Worm (Caenorhabditis elegans) whole organism, L4 larva: Measurements from ENCODE around the gene F52H2.3.

ENCODE experiments used
- D1046.2 ChIP-seq: fragments of 200-800 bp; sonication (Bioruptor generic); IDR thresholded peaks from 2 replicates; pipeline ENCODE4 v1.3.6; 2022; ENCODE audit warnings: missing genetic modification characterization, missing compliant biosample characterization
- F10B5.3 ChIP-seq: sonication (generic microtip); optimal IDR thresholded peaks from 2 replicates; lab custom pipeline; 2016; ENCODE audit warnings: mild to moderate bottlenecking, missing genetic modification characterization, missing compliant biosample characterization
- F37D6.2 ChIP-seq: sonication (generic microtip); optimal IDR thresholded peaks from 2 replicates; lab custom pipeline; 2016; ENCODE audit warnings: mild to moderate bottlenecking, missing genetic modification characterization, missing compliant biosample characterization
- F49E8.2 ChIP-seq: sonication (generic microtip); optimal IDR thresholded peaks from 2 replicates; lab custom pipeline; 2016; ENCODE audit warnings: missing compliant biosample characterization, mild to moderate bottlenecking, missing genetic modification characterization, borderline replicate concordance
- R02D3.7 ChIP-seq: fragments of 150-350 bp; sonication (generic microtip); optimal IDR thresholded peaks from 3 replicates; lab custom pipeline; 2014; ENCODE audit warnings: missing biosample characterization, missing genetic modification characterization
- Y105C5A.15 ChIP-seq: fragments of 200-800 bp; sonication (Bioruptor generic); IDR thresholded peaks from 2 replicates; pipeline ENCODE4 v1.3.6; 2022; ENCODE audit warnings: missing genetic modification characterization, missing compliant biosample characterization
- Y48G9A.11 ChIP-seq: fragments of 200-800 bp; sonication (Bioruptor generic); IDR thresholded peaks from 2 replicates; pipeline ENCODE4 v1.3.6; 2022; ENCODE audit warnings: missing genetic modification reagents, missing genetic modification characterization, missing compliant biosample characterization
- ama-1 ChIP-seq: fragments of 150-350 bp; optimal IDR thresholded peaks from 2 replicates; lab custom pipeline; 2014; ENCODE audit warnings: inconsistent platforms, mixed read lengths
- arid-1 ChIP-seq: fragments of 200-800 bp; sonication (Bioruptor generic); conservative IDR thresholded peaks from 2 replicates; pipeline ENCODE4 v1.3.6; 2022; ENCODE audit warnings: missing genetic modification reagents, missing genetic modification characterization, missing compliant biosample characterization
- attf-4 ChIP-seq: sonication (generic microtip); optimal IDR thresholded peaks from 3 replicates; lab custom pipeline; 2017; ENCODE audit warnings: missing biosample characterization, missing genetic modification characterization
- ceh-62 ChIP-seq: sonication (generic microtip); optimal IDR thresholded peaks from 2 replicates; lab custom pipeline; 2017; ENCODE audit warnings: missing biosample characterization, missing genetic modification characterization
- cey-2 ChIP-seq: sonication (generic microtip); optimal IDR thresholded peaks from 3 replicates; lab custom pipeline; 2017; ENCODE audit warnings: missing genetic modification characterization, mild to moderate bottlenecking, missing compliant biosample characterization, antibody characterized with exemption, borderline replicate concordance; ENCODE audit not compliant: insufficient read depth
- ctbp-1 ChIP-seq: fragments of 200-800 bp; sonication (Bioruptor generic); IDR thresholded peaks from 2 replicates; pipeline ENCODE4 v1.3.6; 2022; ENCODE audit warnings: missing genetic modification reagents, missing genetic modification characterization, missing compliant biosample characterization
- daf-12 ChIP-seq: fragments of 150-350 bp; optimal IDR thresholded peaks from 2 replicates; lab custom pipeline; 2014; ENCODE audit warnings: missing biosample characterization, missing genetic modification reagents, missing genetic modification characterization
- dpl-1 ChIP-seq: fragments of 150-350 bp; optimal IDR thresholded peaks from 2 replicates; lab custom pipeline; 2014; ENCODE audit warnings: missing biosample characterization, missing genetic modification reagents, missing genetic modification characterization
- duxl-1 ChIP-seq: sonication (generic microtip); optimal IDR thresholded peaks from 2 replicates; lab custom pipeline; 2016; ENCODE audit warnings: mild to moderate bottlenecking, missing genetic modification characterization, moderate library complexity, missing compliant biosample characterization; ENCODE audit not compliant: poor library complexity
- egl-27 ChIP-seq: sonication (generic microtip); optimal IDR thresholded peaks from 3 replicates; lab custom pipeline; 2017; ENCODE audit warnings: missing biosample characterization, missing genetic modification reagents, missing genetic modification characterization
- fkh-10 ChIP-seq: fragments of 150-350 bp; optimal IDR thresholded peaks from 2 replicates; lab custom pipeline; 2014; ENCODE audit warnings: missing biosample characterization, missing genetic modification reagents, missing genetic modification characterization
- fos-1 ChIP-seq: fragments of 150-350 bp; optimal IDR thresholded peaks from 2 replicates; lab custom pipeline; 2014; ENCODE audit warnings: missing biosample characterization, missing genetic modification characterization
- hif-1 ChIP-seq, 2 experiments: sonication (generic microtip); optimal IDR thresholded peaks; 2 replicates each; lab custom pipeline; 2016 to 2017; ENCODE audit warnings: missing compliant biosample characterization in 2 of 2, missing genetic modification characterization in 2 of 2, missing genetic modification reagents in 2 of 2, missing genotype in 2 of 2, mild to moderate bottlenecking in 1 of 2
- hlh-30 ChIP-seq: sonication (generic microtip); optimal IDR thresholded peaks from 2 replicates; lab custom pipeline; 2017; ENCODE audit warnings: antibody characterized with exemption, mild to moderate bottlenecking, missing genetic modification characterization, missing compliant biosample characterization; ENCODE audit not compliant: insufficient read depth
- lin-1 ChIP-seq: fragments of 200-800 bp; sonication (Bioruptor generic); IDR thresholded peaks from 2 replicates; pipeline ENCODE4 v1.3.6; 2022; ENCODE audit warnings: missing genetic modification reagents, missing genetic modification characterization, missing compliant biosample characterization
- lin-13 ChIP-seq: fragments of 150-350 bp; optimal IDR thresholded peaks from 2 replicates; lab custom pipeline; 2014; ENCODE audit warnings: missing biosample characterization, missing genetic modification reagents, missing genetic modification characterization
- lin-15B ChIP-seq: fragments of 150-350 bp; sonication (generic microtip); optimal IDR thresholded peaks from 3 replicates; lab custom pipeline; 2014; ENCODE audit warnings: missing biosample characterization, missing genetic modification characterization
- lin-38 ChIP-seq: fragments of 200-800 bp; sonication (Bioruptor generic); IDR thresholded peaks from 2 replicates; pipeline ENCODE4 v1.3.6; 2022; ENCODE audit warnings: missing genetic modification reagents, missing genetic modification characterization, missing compliant biosample characterization
- lsy-2 ChIP-seq, 2 experiments: fragments of 150-350 bp in 1 of 2; sonication (generic microtip) in 1 of 2; optimal IDR thresholded peaks; 2 replicates each; lab custom pipeline; 2014 to 2017; ENCODE audit warnings: missing biosample characterization in 2 of 2, missing genetic modification characterization in 2 of 2
- mdl-1 ChIP-seq, 2 experiments: fragments of 150-350 bp in 1 of 2; sonication (generic microtip) in 1 of 2; optimal IDR thresholded peaks; 2 replicates each; lab custom pipeline; 2014 to 2017; ENCODE audit warnings: missing biosample characterization in 2 of 2, missing genetic modification characterization in 2 of 2
- mxl-2 ChIP-seq: fragments of 200-800 bp; sonication (Bioruptor generic); conservative IDR thresholded peaks from 2 replicates; pipeline ENCODE4 v1.3.6; 2022; ENCODE audit warnings: missing genetic modification reagents, missing genetic modification characterization, missing compliant biosample characterization
- nhr-10 ChIP-seq: fragments of 150-350 bp; optimal IDR thresholded peaks from 2 replicates; lab custom pipeline; 2014; ENCODE audit warnings: missing biosample characterization, missing genetic modification characterization
- nhr-111 ChIP-seq: fragments of 200-800 bp; sonication (Bioruptor generic); optimal IDR thresholded peaks from 2 replicates; lab custom pipeline; 2018; ENCODE audit warnings: mild to moderate bottlenecking, missing genetic modification characterization, missing compliant biosample characterization
- nhr-237 ChIP-seq: sonication (generic microtip); optimal IDR thresholded peaks from 2 replicates; lab custom pipeline; 2017; ENCODE audit warnings: missing biosample characterization, missing genetic modification characterization
- nhr-25 ChIP-seq: sonication (generic microtip); optimal IDR thresholded peaks from 2 replicates; lab custom pipeline; 2017; ENCODE audit warnings: missing genetic modification characterization, mild to moderate bottlenecking, missing compliant biosample characterization, antibody characterized with exemption, moderate library complexity, borderline replicate concordance; ENCODE audit not compliant: insufficient read depth
- nhr-42 ChIP-seq: fragments of 200-800 bp; sonication (Bioruptor generic); IDR thresholded peaks from 2 replicates; pipeline ENCODE4 v1.3.6; 2022; ENCODE audit warnings: missing genetic modification characterization, missing compliant biosample characterization
- nhr-48 ChIP-seq: sonication (generic microtip); optimal IDR thresholded peaks from 2 replicates; lab custom pipeline; 2016; ENCODE audit warnings: mild to moderate bottlenecking, missing genetic modification characterization, missing compliant biosample characterization
- nhr-6 ChIP-seq: fragments of 150-350 bp; optimal IDR thresholded peaks from 2 replicates; lab custom pipeline; 2014; ENCODE audit warnings: missing biosample characterization, missing genetic modification characterization
- nhr-76 ChIP-seq: fragments of 150-350 bp; optimal IDR thresholded peaks from 2 replicates; lab custom pipeline; 2014; ENCODE audit warnings: missing biosample characterization, missing genetic modification characterization
- pha-4 ChIP-seq, 2 experiments: fragments of 150-350 bp in 1 of 2; fragments of 200-800 bp in 1 of 2; sonication (Bioruptor generic) in 1 of 2; IDR thresholded peaks in 1 of 2; optimal IDR thresholded peaks in 1 of 2; 2 replicates each; pipeline versions ENCODE4 v1.3.6 to Lab custom; 2014 to 2022; ENCODE audit warnings: missing genetic modification characterization in 2 of 2, missing genetic modification reagents in 2 of 2, missing biosample characterization in 1 of 2, missing compliant biosample characterization in 1 of 2
- pqm-1 ChIP-seq: sonication (generic microtip); optimal IDR thresholded peaks from 2 replicates; lab custom pipeline; 2017; ENCODE audit warnings: missing biosample characterization, missing genetic modification characterization
- saeg-2 ChIP-seq: fragments of 200-800 bp; sonication (Bioruptor generic); IDR thresholded peaks from 2 replicates; pipeline ENCODE4 v1.3.6; 2022; ENCODE audit warnings: missing genetic modification reagents, missing genetic modification characterization, missing compliant biosample characterization
- sdz-12 ChIP-seq: fragments of 200-800 bp; sonication (Bioruptor generic); optimal IDR thresholded peaks from 2 replicates; lab custom pipeline; 2018; ENCODE audit warnings: mild to moderate bottlenecking, missing genetic modification characterization, missing compliant biosample characterization
- set-16 ChIP-seq: fragments of 200-800 bp; sonication (Bioruptor generic); IDR thresholded peaks from 2 replicates; pipeline ENCODE4 v1.3.6; 2022; ENCODE audit warnings: missing genetic modification reagents, missing genetic modification characterization, missing compliant biosample characterization
- snpc-4 ChIP-seq: fragments of 150-350 bp; optimal IDR thresholded peaks from 2 replicates; lab custom pipeline; 2014; ENCODE audit warnings: missing biosample characterization, missing genetic modification characterization
- spr-1 ChIP-seq: sonication (generic microtip); optimal IDR thresholded peaks from 2 replicates; lab custom pipeline; 2016; ENCODE audit warnings: mild to moderate bottlenecking, missing genetic modification characterization, missing compliant biosample characterization
- tag-97 ChIP-seq: fragments of 200-800 bp; sonication (Bioruptor generic); IDR thresholded peaks from 2 replicates; pipeline ENCODE4 v1.3.6; 2022; ENCODE audit warnings: missing genetic modification characterization, missing compliant biosample characterization
- unc-39 ChIP-seq: sonication (generic microtip); optimal IDR thresholded peaks from 2 replicates; lab custom pipeline; 2017; ENCODE audit warnings: missing biosample characterization, missing genetic modification characterization
- vab-7 ChIP-seq: fragments of 200-800 bp; sonication (Bioruptor generic); IDR thresholded peaks from 2 replicates; pipeline ENCODE4 v1.3.6; 2022; ENCODE audit warnings: missing genetic modification reagents, missing genetic modification characterization, missing compliant biosample characterization
- zag-1 ChIP-seq: fragments of 150-350 bp; optimal IDR thresholded peaks from 2 replicates; lab custom pipeline; 2014; ENCODE audit warnings: missing biosample characterization, missing genetic modification characterization
- zfp-3 ChIP-seq: fragments of 200-800 bp; sonication (Bioruptor generic); conservative IDR thresholded peaks from 2 replicates; pipeline ENCODE4 v1.3.6; 2022; ENCODE audit warnings: missing genetic modification reagents, missing genetic modification characterization, missing compliant biosample characterization
- zip-2 ChIP-seq: fragments of 150-350 bp; optimal IDR thresholded peaks from 2 replicates; lab custom pipeline; 2014; ENCODE audit warnings: missing biosample characterization, missing genetic modification characterization
- ztf-11 ChIP-seq: fragments of 150-350 bp; optimal IDR thresholded peaks from 2 replicates; lab custom pipeline; 2014; ENCODE audit warnings: missing biosample characterization, missing genetic modification characterization
- ztf-7 ChIP-seq: fragments of 150-350 bp; optimal IDR thresholded peaks from 2 replicates; lab custom pipeline; 2014; ENCODE audit warnings: missing biosample characterization, missing genetic modification characterization

F52H2.3 gene

DNA sequence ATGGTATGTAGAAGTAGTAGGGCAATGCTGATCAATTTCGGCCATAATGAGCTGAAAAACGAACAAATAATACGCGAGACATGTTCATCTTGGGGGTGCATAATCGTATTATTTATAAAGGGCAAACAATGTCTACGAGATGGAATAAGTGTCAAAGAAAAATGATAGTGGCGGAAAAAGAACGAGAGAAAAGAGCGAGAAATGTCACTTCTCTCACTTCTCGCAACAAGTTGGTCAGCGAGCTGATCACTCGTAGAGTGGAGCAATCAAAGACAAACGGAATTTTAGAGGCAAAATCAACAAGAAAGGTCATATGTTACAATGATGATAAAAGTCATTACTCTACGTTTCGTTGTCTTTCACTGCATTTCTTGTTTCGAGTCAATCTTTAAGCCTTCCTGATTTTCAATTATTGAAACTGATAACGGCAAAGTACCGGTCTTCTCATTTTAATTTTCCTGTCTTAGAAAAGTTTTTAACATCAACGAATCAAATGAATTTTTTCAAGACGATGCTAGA is at the start of gene F52H2.3 (continued):
- no peak for TF ChIP-seq vab-7 (GFP tag; lab: Robert Waterston, UW)
- TF ChIP-seq nhr-237 (tag; lab: Kevin White, UChicago), result no peak
- TF ChIP-seq zag-1 (tag; lab: Kevin White, UChicago), result no peak
- TF ChIP-seq hif-1 (tag; optimal IDR thresholded peaks at IDR 0.05; lab: Kevin White, UChicago), result no peak
- TF ChIP-seq dpl-1 (GFP tag; lab: Kevin White, UChicago), result no peak
- no peak for TF ChIP-seq ztf-7 (tag; lab: Kevin White, UChicago)
- TF ChIP-seq nhr-6 (tag; lab: Kevin White, UChicago), result no peak
- no peak for TF ChIP-seq nhr-111 (GFP tag; lab: Kevin White, UChicago)
- TF ChIP-seq lin-1 (GFP tag; lab: Robert Waterston, UW), result no peak
- TF ChIP-seq mdl-1 (tag; optimal IDR thresholded peaks at IDR 0.05; lab: Kevin White, UChicago), result peak in 1 of 2 experiments; percentile 5
- no peak for TF ChIP-seq lin-38 (GFP tag; lab: Robert Waterston, UW)
- no peak for TF ChIP-seq zip-2 (tag; lab: Kevin White, UChicago)
- no peak for TF ChIP-seq egl-27
- no peak for TF ChIP-seq R02D3.7 (tag; lab: Kevin White, UChicago)
- TF ChIP-seq mxl-2 (GFP tag; lab: Robert Waterston, UW), result no peak
- peak; percentile 5 for TF ChIP-seq nhr-10 (tag; lab: Kevin White, UChicago)
- TF ChIP-seq saeg-2, result no peak
- no peak for TF ChIP-seq zfp-3 (GFP tag; lab: Robert Waterston, UW)
- TF ChIP-seq fos-1, result no peak
- TF ChIP-seq pqm-1, result peak; percentile 3
- TF ChIP-seq ama-1 (lab: Kevin White, UChicago), result no peak
- no peak for TF ChIP-seq D1046.2
- TF ChIP-seq hlh-30 (tag; lab: Kevin White, UChicago), result peak; percentile 42
- TF ChIP-seq ceh-62 (tag; lab: Kevin White, UChicago), result no peak
- TF ChIP-seq snpc-4, result no peak
- TF ChIP-seq ctbp-1 (GFP tag; lab: Robert Waterston, UW), result no peak
- TF ChIP-seq cey-2, result no peak
- no peak for TF ChIP-seq duxl-1 (tag; lab: Kevin White, UChicago)
- TF ChIP-seq lsy-2 (tag; optimal IDR thresholded peaks at IDR 0.05; lab: Kevin White, UChicago), result no peak
- TF ChIP-seq nhr-25 (tag; lab: Kevin White, UChicago), result no peak
- no peak for TF ChIP-seq lin-13 (GFP tag; lab: Kevin White, UChicago)
- TF ChIP-seq F10B5.3 (tag; lab: Kevin White, UChicago), result no peak
- no peak for TF ChIP-seq Y48G9A.11 (GFP tag; lab: Robert Waterston, UW)
- no peak for TF ChIP-seq F37D6.2
- TF ChIP-seq Y105C5A.15 (GFP tag; lab: Robert Waterston, UW), result no peak
- TF ChIP-seq daf-12 (tag; lab: Kevin White, UChicago), result no peak
- no peak for TF ChIP-seq sdz-12 (GFP tag; lab: Kevin White, UChicago)
- no peak for TF ChIP-seq lin-15B
- no peak for TF ChIP-seq nhr-42 (GFP tag; lab: Robert Waterston, UW)
- no peak for TF ChIP-seq arid-1 (GFP tag; lab: Robert Waterston, UW)
- no peak for TF ChIP-seq tag-97 (GFP tag; lab: Robert Waterston, UW)
- no peak for TF ChIP-seq nhr-76 (tag; lab: Kevin White, UChicago)
- no peak for TF ChIP-seq spr-1 (tag; lab: Kevin White, UChicago)
- TF ChIP-seq pha-4 (GFP tag; IDR thresholded peaks at IDR 0.05; lab: Robert Waterston, UW), result no peak
- no peak for TF ChIP-seq pha-4 (tag; optimal IDR thresholded peaks at IDR 0.05; lab: Kevin White, UChicago)
- TF ChIP-seq unc-39, result no peak
- TF ChIP-seq ztf-11 (tag; lab: Kevin White, UChicago), result no peak
- TF ChIP-seq set-16, result no peak
- TF ChIP-seq F49E8.2, result no peak
- no peak for TF ChIP-seq attf-4 (tag; lab: Kevin White, UChicago)
- TF ChIP-seq nhr-48 (tag; lab: Kevin White, UChicago), result no peak
- TF ChIP-seq fkh-10 (GFP tag; lab: Kevin White, UChicago), result no peak
